Fruit fly (Drosophila melanogaster): ENCODE data around the gene nudC.

- TF ChIP-seq h (optimal IDR thresholded peaks at IDR 0.05) (no peak), ttk (optimal IDR thresholded peaks at IDR 0.05) (no peak), psq (optimal IDR thresholded peaks at IDR 0.05) (no peak), insv (optimal IDR thresholded peaks at IDR 0.05) (no peak), Myc (optimal IDR thresholded peaks at IDR 0.05) (no peak)
Measured at dm6 chr3L:16853533-16854386, 49.0 kb downstream of the nudC start, which contains the start of gene sina.
